Fruit fly (Drosophila melanogaster): Measurements from ENCODE around the gene CG11504.

The CG11504 gene

DNA sequence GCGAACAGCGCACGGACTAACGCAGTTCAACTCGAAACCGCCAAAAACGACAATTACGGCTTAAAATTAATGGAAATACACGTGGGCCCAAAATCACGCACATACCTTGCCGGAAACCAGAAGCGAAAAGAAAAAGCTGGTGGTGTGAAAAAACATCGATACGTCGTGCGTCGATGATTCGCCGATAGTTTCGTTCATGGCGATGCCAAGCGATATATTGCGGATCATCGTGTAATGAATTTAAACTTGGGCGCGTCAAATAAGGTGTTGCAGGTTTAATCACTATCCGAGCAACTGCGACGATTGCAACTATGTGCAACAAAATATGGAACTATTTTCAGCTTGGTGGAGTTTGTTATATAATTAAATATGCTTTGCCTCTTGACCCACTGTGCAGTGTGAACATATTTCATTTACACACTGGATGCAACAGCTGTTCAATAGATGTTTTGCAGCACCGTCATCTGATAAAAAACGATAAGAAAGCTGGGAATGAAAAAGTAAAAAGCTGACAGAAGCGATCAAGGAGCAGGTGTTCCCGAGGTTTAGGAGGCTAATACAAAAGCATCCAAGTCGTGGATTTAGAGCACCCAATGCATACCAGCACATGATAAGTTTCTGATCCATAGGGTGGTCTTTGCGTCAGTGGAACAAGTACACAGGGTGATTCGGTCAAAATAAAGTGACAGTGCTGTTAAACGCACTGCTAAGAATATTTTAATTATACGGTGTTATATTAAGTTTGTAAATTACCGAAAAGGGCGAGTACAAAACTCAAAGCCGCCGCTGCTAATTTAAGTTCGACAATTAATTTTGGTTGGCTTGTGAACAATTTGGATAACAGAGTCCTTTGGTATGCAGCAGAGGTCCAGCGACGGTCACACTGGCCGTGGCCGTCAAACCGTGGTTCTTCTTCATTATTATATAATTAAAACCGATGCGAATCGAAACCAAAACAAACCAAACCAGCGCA is 48.6 kb downstream of the CG11504 start, which contains the start of the genes RpL32 and CG7943 (continued):
- TF ChIP-seq Pdp1 (GFP tag; optimal IDR thresholded peaks at IDR 0.05) = peak; percentile 98 to 99
- TF ChIP-seq Ptx1 (GFP tag; IDR thresholded peaks at IDR 0.05) = peak; percentile 95
- peak; percentile 91 for TF ChIP-seq CG3726 (GFP tag; IDR thresholded peaks at IDR 0.05)
- no peak for TF ChIP-seq prd (optimal IDR thresholded peaks at IDR 0.05)
- TF ChIP-seq prd (GFP tag; IDR thresholded peaks at IDR 0.05) = peak; percentile 97
- peak; percentile 98 for TF ChIP-seq Sin3A (optimal IDR thresholded peaks at IDR 0.05)
- TF ChIP-seq Sry-β (GFP tag; optimal IDR thresholded peaks at IDR 0.05) = peak; percentile 78
- TF ChIP-seq CG2889 (GFP tag; IDR thresholded peaks at IDR 0.05) = peak; percentile 88
- TF ChIP-seq tx (GFP tag; optimal IDR thresholded peaks at IDR 0.05) = peak; percentile 83
- TF ChIP-seq crp (GFP tag; optimal IDR thresholded peaks at IDR 0.05) = peak; percentile 35 to 91
- peak; percentile 91 for TF ChIP-seq unpg (GFP tag; optimal IDR thresholded peaks at IDR 0.05)
- TF ChIP-seq CG6813 (GFP tag; optimal IDR thresholded peaks at IDR 0.05) = peak; percentile 93
- peak; percentile 91; the same call in 2 of the 3 replicates for TF ChIP-seq otp (GFP tag; IDR thresholded peaks at IDR 0.05)
- TF ChIP-seq CG13424 (tag; optimal IDR thresholded peaks at IDR 0.05) = peak; percentile 83
- peak; percentile 93 for TF ChIP-seq nau (GFP tag; optimal IDR thresholded peaks at IDR 0.05)
- peak; percentile 85 for TF ChIP-seq gcm2 (GFP tag; optimal IDR thresholded peaks at IDR 0.05)
- TF ChIP-seq ewg (GFP tag; optimal IDR thresholded peaks at IDR 0.05) = peak; percentile 80
- no peak for TF ChIP-seq D (optimal IDR thresholded peaks at IDR 0.05)
- TF ChIP-seq D (GFP tag; optimal IDR thresholded peaks at IDR 0.05) = peak; percentile 89
- peak; percentile 99 for TF ChIP-seq mam (GFP tag; optimal IDR thresholded peaks at IDR 0.05)
- peak; percentile 93 for TF ChIP-seq H15 (GFP tag; IDR thresholded peaks at IDR 0.05)
- TF ChIP-seq Med (GFP tag) = peak; percentile 100
- peak; percentile 77 for TF ChIP-seq D19A (tag; optimal IDR thresholded peaks at IDR 0.05)
- TF ChIP-seq Xrp1 (GFP tag; IDR thresholded peaks at IDR 0.05) = peak; percentile 94
- TF ChIP-seq Hand (GFP tag; optimal IDR thresholded peaks at IDR 0.05) = peak; percentile 70
- peak in 1 of 3 experiments; percentile 70 for TF ChIP-seq lola (GFP tag; optimal IDR thresholded peaks at IDR 0.05)
- TF ChIP-seq chif (GFP tag; optimal IDR thresholded peaks at IDR 0.05) = peak; percentile 80 to 97
- TF ChIP-seq unc-4 (GFP tag; IDR thresholded peaks at IDR 0.05; ENCODE audit: partially characterized antibody) = peak; percentile 99
- TF ChIP-seq Eip74EF (GFP tag; optimal IDR thresholded peaks at IDR 0.05) = peak in 1 of 2 experiments; percentile 65
- peak; percentile 20 for TF ChIP-seq Kr (GFP tag; optimal IDR thresholded peaks at IDR 0.05)
- peak; percentile 96 for TF ChIP-seq CG17361 (GFP tag; IDR thresholded peaks at IDR 0.05)
- TF ChIP-seq amos (GFP tag; IDR thresholded peaks at IDR 0.05; ENCODE audit: partially characterized antibody) = peak; percentile 100
- peak; percentile 97 for TF ChIP-seq sob (GFP tag; IDR thresholded peaks at IDR 0.05)
- TF ChIP-seq Spps (tag; optimal IDR thresholded peaks at IDR 0.05) = peak; percentile 77
- peak; percentile 75 for TF ChIP-seq gfzf (GFP tag; optimal IDR thresholded peaks at IDR 0.05)
- TF ChIP-seq Sry-δ (GFP tag; optimal IDR thresholded peaks at IDR 0.05) = peak; percentile 100
- TF ChIP-seq Ssrp (tag; optimal IDR thresholded peaks at IDR 0.05) = peak; percentile 82
- peak; percentile 100 for TF ChIP-seq knrl (GFP tag; IDR thresholded peaks at IDR 0.05; ENCODE audit: partially characterized antibody)
- TF ChIP-seq CG3838 (GFP tag; optimal IDR thresholded peaks at IDR 0.05) = peak; percentile 80
- TF ChIP-seq Vsx1 (GFP tag; optimal IDR thresholded peaks at IDR 0.05) = peak; percentile 89
- peak; percentile 78 for TF ChIP-seq CG3163 (GFP tag; optimal IDR thresholded peaks at IDR 0.05)
- peak; percentile 94 for TF ChIP-seq ase (GFP tag; IDR thresholded peaks at IDR 0.05)
- TF ChIP-seq Dref (GFP tag; IDR thresholded peaks at IDR 0.05) = peak; percentile 89
- TF ChIP-seq cwo (GFP tag; optimal IDR thresholded peaks at IDR 0.05) = peak; percentile 82
- TF ChIP-seq Atf-2 (GFP tag; optimal IDR thresholded peaks at IDR 0.05) = peak; percentile 80
- TF ChIP-seq CG9609 (GFP tag; optimal IDR thresholded peaks at IDR 0.05) = peak; percentile 91
- peak; percentile 88 for TF ChIP-seq CG30020 (tag; optimal IDR thresholded peaks at IDR 0.05)
